Worm (Caenorhabditis elegans) whole organism, L4 larva: Measurements from ENCODE around the gene B0252.5.
A peak's percentile ranks its signal among the peaks of the same experiment; 100 is the strongest.
"Not testable (repeated sequence)": the region's sequence is repeated elsewhere in the genome, so short reads cannot be mapped to it uniquely, and the experiment has no call there.

Experiments
- F26F4.8 ChIP-seq: fragments of 200-800 bp; sonication (Bioruptor generic); conservative IDR thresholded peaks from 2 replicates; pipeline ENCODE4 v1.3.6; 2022; ENCODE audit warnings: missing genetic modification characterization, missing compliant biosample characterization
- F37D6.2 ChIP-seq: sonication (generic microtip); optimal IDR thresholded peaks from 2 replicates; lab custom pipeline; 2016; ENCODE audit warnings: mild to moderate bottlenecking, missing genetic modification characterization, missing compliant biosample characterization
- R02D3.7 ChIP-seq: fragments of 150-350 bp; sonication (generic microtip); optimal IDR thresholded peaks from 3 replicates; lab custom pipeline; 2014; ENCODE audit warnings: missing biosample characterization, missing genetic modification characterization
- T20F7.1 ChIP-seq: fragments of 200-800 bp; sonication (Bioruptor generic); optimal IDR thresholded peaks from 2 replicates; lab custom pipeline; 2018; ENCODE audit warnings: mild to moderate bottlenecking, missing genetic modification characterization, missing compliant biosample characterization
- T26A8.4 ChIP-seq: fragments of 200-800 bp; sonication (Bioruptor generic); IDR thresholded peaks from 2 replicates; pipeline ENCODE4 v1.3.6; 2022; ENCODE audit warnings: missing genetic modification characterization, missing compliant biosample characterization
- Y48G9A.11 ChIP-seq: fragments of 200-800 bp; sonication (Bioruptor generic); IDR thresholded peaks from 2 replicates; pipeline ENCODE4 v1.3.6; 2022; ENCODE audit warnings: missing genetic modification reagents, missing genetic modification characterization, missing compliant biosample characterization
- ZK337.2 ChIP-seq: fragments of 200-800 bp; sonication (Bioruptor generic); IDR thresholded peaks from 2 replicates; pipeline ENCODE4 v1.3.6; 2022; ENCODE audit warnings: missing genetic modification reagents, missing genetic modification characterization, missing compliant biosample characterization
- aha-1 ChIP-seq: fragments of 150-350 bp; peaks from one replicate; lab custom pipeline; 2014; ENCODE audit warnings: missing biosample characterization, missing genetic modification characterization
- aly-2 ChIP-seq: sonication (generic microtip); optimal IDR thresholded peaks from 2 replicates; lab custom pipeline; 2018; ENCODE audit warnings: missing biosample characterization, missing genetic modification characterization
- arid-1 ChIP-seq: fragments of 200-800 bp; sonication (Bioruptor generic); conservative IDR thresholded peaks from 2 replicates; pipeline ENCODE4 v1.3.6; 2022; ENCODE audit warnings: missing genetic modification reagents, missing genetic modification characterization, missing compliant biosample characterization
- ceh-62 ChIP-seq: sonication (generic microtip); optimal IDR thresholded peaks from 2 replicates; lab custom pipeline; 2017; ENCODE audit warnings: missing biosample characterization, missing genetic modification characterization
- ctbp-1 ChIP-seq: fragments of 200-800 bp; sonication (Bioruptor generic); IDR thresholded peaks from 2 replicates; pipeline ENCODE4 v1.3.6; 2022; ENCODE audit warnings: missing genetic modification reagents, missing genetic modification characterization, missing compliant biosample characterization
- daf-16 ChIP-seq, 3 experiments: sonication (generic microtip); optimal IDR thresholded peaks; 2 replicates each; lab custom pipeline; 2016 to 2017; ENCODE audit warnings: missing genetic modification characterization in 3 of 3, missing genetic modification reagents in 3 of 3, mild to moderate bottlenecking in 2 of 3, missing compliant biosample characterization in 2 of 3, missing biosample characterization in 1 of 3, moderate library complexity in 1 of 3
- daf-8 ChIP-seq: fragments of 200-800 bp; sonication (Bioruptor generic); IDR thresholded peaks from 2 replicates; pipeline ENCODE4 v1.3.6; 2022; ENCODE audit warnings: missing genetic modification characterization, missing compliant biosample characterization
- dmd-9 ChIP-seq: fragments of 200-800 bp; sonication (Bioruptor generic); IDR thresholded peaks from 2 replicates; pipeline ENCODE4 v1.3.6; 2022; ENCODE audit warnings: missing genetic modification reagents, missing genetic modification characterization, missing compliant biosample characterization
- dve-1 ChIP-seq: sonication (generic microtip); optimal IDR thresholded peaks from 2 replicates; lab custom pipeline; 2017; ENCODE audit warnings: antibody characterized with exemption, mild to moderate bottlenecking, missing genetic modification characterization, missing compliant biosample characterization; ENCODE audit not compliant: insufficient read depth
- fkh-10 ChIP-seq: fragments of 150-350 bp; optimal IDR thresholded peaks from 2 replicates; lab custom pipeline; 2014; ENCODE audit warnings: missing biosample characterization, missing genetic modification reagents, missing genetic modification characterization
- fos-1 ChIP-seq: fragments of 150-350 bp; optimal IDR thresholded peaks from 2 replicates; lab custom pipeline; 2014; ENCODE audit warnings: missing biosample characterization, missing genetic modification characterization
- hlh-11 ChIP-seq: fragments of 200-800 bp; sonication (Bioruptor generic); optimal IDR thresholded peaks from 2 replicates; lab custom pipeline; 2018; ENCODE audit warnings: mild to moderate bottlenecking, missing genetic modification characterization, missing compliant biosample characterization
- hmg-1.1 ChIP-seq: fragments of 200-800 bp; sonication (Bioruptor generic); IDR thresholded peaks from 2 replicates; pipeline ENCODE4 v1.3.6; 2022; ENCODE audit warnings: missing genetic modification reagents, missing genetic modification characterization, missing compliant biosample characterization
- jun-1 ChIP-seq: fragments of 150-350 bp; optimal IDR thresholded peaks from 2 replicates; lab custom pipeline; 2014; ENCODE audit warnings: missing biosample characterization, missing genetic modification reagents, missing genetic modification characterization
- lin-39 ChIP-seq: fragments of 150-350 bp; optimal IDR thresholded peaks from 2 replicates; lab custom pipeline; 2014; ENCODE audit warnings: missing biosample characterization, missing genetic modification reagents, missing genetic modification characterization
- lir-3 ChIP-seq: sonication (generic microtip); optimal IDR thresholded peaks from 2 replicates; lab custom pipeline; 2016; ENCODE audit warnings: mild to moderate bottlenecking, missing genetic modification characterization, missing compliant biosample characterization
- lsy-2 ChIP-seq, 2 experiments: fragments of 150-350 bp in 1 of 2; sonication (generic microtip) in 1 of 2; optimal IDR thresholded peaks; 2 replicates each; lab custom pipeline; 2014 to 2017; ENCODE audit warnings: missing biosample characterization in 2 of 2, missing genetic modification characterization in 2 of 2
- madf-5 ChIP-seq, 2 experiments: fragments of 200-800 bp; sonication (Bioruptor generic); IDR thresholded peaks; 2 replicates each; pipeline ENCODE4 v1.3.6; 2022; ENCODE audit warnings: missing compliant biosample characterization in 2 of 2, missing genetic modification characterization in 2 of 2
- madf-9 ChIP-seq: fragments of 200-800 bp; sonication (Bioruptor generic); conservative IDR thresholded peaks from 2 replicates; pipeline ENCODE4 v1.3.6; 2022; ENCODE audit warnings: missing genetic modification reagents, missing genetic modification characterization, missing compliant biosample characterization
- mdl-1 ChIP-seq, 2 experiments: fragments of 150-350 bp in 1 of 2; sonication (generic microtip) in 1 of 2; optimal IDR thresholded peaks; 2 replicates each; lab custom pipeline; 2014 to 2017; ENCODE audit warnings: missing biosample characterization in 2 of 2, missing genetic modification characterization in 2 of 2
- nhr-10 ChIP-seq: fragments of 150-350 bp; optimal IDR thresholded peaks from 2 replicates; lab custom pipeline; 2014; ENCODE audit warnings: missing biosample characterization, missing genetic modification characterization
- nhr-111 ChIP-seq: fragments of 200-800 bp; sonication (Bioruptor generic); optimal IDR thresholded peaks from 2 replicates; lab custom pipeline; 2018; ENCODE audit warnings: mild to moderate bottlenecking, missing genetic modification characterization, missing compliant biosample characterization
- nhr-237 ChIP-seq: sonication (generic microtip); optimal IDR thresholded peaks from 2 replicates; lab custom pipeline; 2017; ENCODE audit warnings: missing biosample characterization, missing genetic modification characterization
- nhr-28 ChIP-seq: fragments of 150-350 bp; optimal IDR thresholded peaks from 2 replicates; lab custom pipeline; 2014; ENCODE audit warnings: missing biosample characterization, missing genetic modification characterization
- nhr-42 ChIP-seq: fragments of 200-800 bp; sonication (Bioruptor generic); IDR thresholded peaks from 2 replicates; pipeline ENCODE4 v1.3.6; 2022; ENCODE audit warnings: missing genetic modification characterization, missing compliant biosample characterization
- nhr-76 ChIP-seq: fragments of 150-350 bp; optimal IDR thresholded peaks from 2 replicates; lab custom pipeline; 2014; ENCODE audit warnings: missing biosample characterization, missing genetic modification characterization
- php-3 ChIP-seq: fragments of 200-800 bp; sonication (Bioruptor generic); IDR thresholded peaks from 2 replicates; pipeline ENCODE4 v1.3.6; 2022; ENCODE audit warnings: missing genetic modification reagents, missing genetic modification characterization, missing compliant biosample characterization
- rbr-2 ChIP-seq: sonication (generic microtip); optimal IDR thresholded peaks from 2 replicates; lab custom pipeline; 2016; ENCODE audit warnings: missing genotype, missing genetic modification characterization, missing compliant biosample characterization
- snpc-1.2 ChIP-seq: fragments of 200-800 bp; sonication (Bioruptor generic); IDR thresholded peaks from 2 replicates; pipeline ENCODE4 v1.3.6; 2022; ENCODE audit warnings: missing genetic modification reagents, missing genetic modification characterization, missing compliant biosample characterization
- snpc-4 ChIP-seq: fragments of 150-350 bp; optimal IDR thresholded peaks from 2 replicates; lab custom pipeline; 2014; ENCODE audit warnings: missing biosample characterization, missing genetic modification characterization
- spr-3 ChIP-seq: fragments of 200-800 bp; sonication (Bioruptor generic); optimal IDR thresholded peaks from 2 replicates; lab custom pipeline; 2018; ENCODE audit warnings: mild to moderate bottlenecking, missing genetic modification characterization, missing compliant biosample characterization
- tra-1 ChIP-seq: fragments of 200-800 bp; sonication (Bioruptor generic); IDR thresholded peaks from 2 replicates; pipeline ENCODE4 v1.3.6; 2022; ENCODE audit warnings: missing genetic modification reagents, missing genetic modification characterization, missing compliant biosample characterization
- unc-62 ChIP-seq, 3 experiments: fragments of 150-350 bp in 1 of 3; sonication (generic microtip); optimal IDR thresholded peaks in 2 of 3; peaks in 1 of 3; 1 replicate in 1 of 3; 2 replicates in 2 of 3; lab custom pipeline; 2014 to 2017; ENCODE audit warnings: missing biosample characterization in 3 of 3, missing genetic modification characterization in 3 of 3, missing genetic modification reagents in 3 of 3, missing genotype in 1 of 3
- vab-7 ChIP-seq: fragments of 200-800 bp; sonication (Bioruptor generic); IDR thresholded peaks from 2 replicates; pipeline ENCODE4 v1.3.6; 2022; ENCODE audit warnings: missing genetic modification reagents, missing genetic modification characterization, missing compliant biosample characterization
- ztf-7 ChIP-seq: fragments of 150-350 bp; optimal IDR thresholded peaks from 2 replicates; lab custom pipeline; 2014; ENCODE audit warnings: missing biosample characterization, missing genetic modification characterization

Gene B0252.5

DNA sequence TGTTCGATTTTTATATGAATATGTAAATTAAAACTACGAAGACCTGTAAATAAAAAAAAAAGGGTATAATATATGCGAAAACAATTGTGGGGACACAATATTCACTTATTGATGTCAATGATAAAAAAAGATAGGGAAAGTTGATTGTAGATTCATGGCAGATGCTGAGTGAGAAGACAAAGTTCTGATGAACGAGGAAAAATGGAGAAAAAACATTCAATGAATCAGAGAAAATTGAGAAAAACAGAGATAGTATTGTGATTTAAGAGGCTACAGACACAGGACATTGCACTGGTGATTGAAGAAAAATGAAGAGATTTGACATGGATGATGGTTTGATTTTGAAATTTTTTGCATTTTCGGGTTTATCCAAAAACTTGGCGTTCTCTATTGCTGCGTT is 10.0 kb downstream of the B0252.5 start:
- TF ChIP-seq nhr-237 (tag; lab: Kevin White, UChicago): no peak
- no peak for TF ChIP-seq nhr-42 (GFP tag; lab: Robert Waterston, UW)
- no peak for TF ChIP-seq daf-16 (GFP tag; optimal IDR thresholded peaks at IDR 0.05; lab: Kevin White, UChicago)
- TF ChIP-seq daf-16 (tag; optimal IDR thresholded peaks at IDR 0.05; lab: Kevin White, UChicago): peak; percentile 7
- TF ChIP-seq mdl-1 (tag; optimal IDR thresholded peaks at IDR 0.05; lab: Kevin White, UChicago): peak in 1 of 2 experiments; percentile 9
- TF ChIP-seq unc-62 (GFP tag; optimal IDR thresholded peaks at IDR 0.05 in 1 of 2; lab: Kevin White, UChicago): peak in 1 of 2 experiments; percentile 89
- TF ChIP-seq unc-62 (tag; optimal IDR thresholded peaks at IDR 0.05; lab: Kevin White, UChicago): no peak
- no peak for TF ChIP-seq aly-2 (tag; lab: Kevin White, UChicago)
- TF ChIP-seq nhr-28 (tag; lab: Kevin White, UChicago): peak; percentile 38
- TF ChIP-seq hlh-11 (tag; lab: Kevin White, UChicago): peak; percentile 29
- TF ChIP-seq nhr-76 (tag; lab: Kevin White, UChicago): no peak
- no peak for TF ChIP-seq T26A8.4 (GFP tag; lab: Robert Waterston, UW)

DNA sequence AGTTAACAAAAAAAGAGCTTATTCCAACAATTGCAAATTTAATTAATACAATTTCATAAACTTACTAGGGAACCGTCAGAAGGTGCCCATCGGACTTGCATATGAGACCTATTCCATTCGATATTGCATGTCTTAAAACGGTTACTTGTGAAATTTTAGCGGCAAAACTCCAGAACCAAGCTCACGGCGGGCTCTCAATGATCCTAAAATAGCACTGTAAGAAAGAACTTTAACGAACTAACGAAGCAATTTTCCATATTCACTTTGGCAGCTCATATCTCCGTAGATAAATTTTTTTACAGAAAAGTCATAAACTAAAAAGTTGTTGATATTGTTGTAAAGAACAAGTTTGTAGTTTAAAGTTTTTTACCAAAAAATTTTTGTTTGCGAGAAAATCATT is 11.0 kb downstream of the B0252.5 start, which contains the start of gene B0252.3:
Gene B0252.3, minus strand, starts transcription at position 101 of the 400 bp plus-strand sequence.
- TF ChIP-seq unc-62 (GFP tag; optimal IDR thresholded peaks at IDR 0.05 in 1 of 2; lab: Kevin White, UChicago): peak in 1 of 2 experiments; percentile 75
- not testable (repeated sequence) for TF ChIP-seq unc-62 (tag; optimal IDR thresholded peaks at IDR 0.05; lab: Kevin White, UChicago)

DNA sequence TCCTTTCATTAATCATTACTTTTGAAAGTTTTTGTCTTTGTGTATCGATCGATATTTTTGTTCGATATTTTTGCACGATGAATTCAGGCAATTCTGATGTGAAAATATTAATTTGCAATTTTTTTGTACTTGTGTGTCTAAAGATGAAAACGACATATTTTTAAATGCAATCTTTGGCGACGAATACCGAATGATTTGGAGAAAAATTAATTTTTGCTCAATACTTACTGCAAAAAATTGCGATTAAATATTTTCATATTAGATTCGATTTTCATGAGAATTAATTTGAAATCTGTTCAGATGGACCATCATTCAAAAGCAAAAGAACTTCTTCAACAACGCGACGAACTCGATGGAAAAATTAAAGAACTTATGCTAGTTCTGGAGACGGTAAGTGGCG is 16.9 kb downstream of the B0252.5 start, which contains the start of gene psmd-9:
Gene psmd-9, plus strand, starts transcription at position 301 of the 400 bp plus-strand sequence.
- no peak for TF ChIP-seq lin-39 (tag; lab: Kevin White, UChicago)
- TF ChIP-seq lsy-2 (tag; optimal IDR thresholded peaks at IDR 0.05; lab: Kevin White, UChicago): no peak

DNA sequence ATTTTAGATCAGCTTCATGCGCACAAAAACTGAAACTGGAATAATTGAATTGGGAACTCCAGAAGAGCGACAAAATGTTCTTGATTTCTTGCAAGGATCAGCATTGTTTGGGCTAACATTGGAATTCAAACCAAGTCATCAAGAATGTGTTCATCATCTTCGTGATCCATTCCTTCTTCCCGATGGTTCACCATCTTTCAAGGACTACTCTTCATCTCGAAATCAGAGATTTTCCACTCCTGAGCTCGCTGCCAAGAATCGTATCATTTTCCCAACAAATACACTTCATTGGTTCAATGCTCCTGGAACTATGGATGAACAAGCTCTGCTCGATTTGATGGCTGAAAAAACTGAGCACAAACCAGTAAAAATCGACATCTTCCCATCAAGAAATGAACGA is 18.0 kb downstream of the B0252.5 start:
- TF ChIP-seq aha-1 (tag; lab: Kevin White, UChicago) (peak; percentile 82), unc-62 (GFP tag; optimal IDR thresholded peaks at IDR 0.05 in 1 of 2; lab: Kevin White, UChicago) (peak in 1 of 2 experiments; percentile 84), unc-62 (tag; optimal IDR thresholded peaks at IDR 0.05; lab: Kevin White, UChicago) (no peak), tra-1 (GFP tag; lab: Robert Waterston, UW) (no peak), php-3 (GFP tag; lab: Robert Waterston, UW) (no peak), ceh-62 (tag; lab: Kevin White, UChicago) (no peak), daf-8 (GFP tag; lab: Robert Waterston, UW) (no peak), snpc-4 (no peak), snpc-1.2 (GFP tag; lab: Robert Waterston, UW) (no peak), ctbp-1 (GFP tag; lab: Robert Waterston, UW) (no peak), vab-7 (GFP tag; lab: Robert Waterston, UW) (no peak), fkh-10 (GFP tag; lab: Kevin White, UChicago) (no peak), F26F4.8 (GFP tag; lab: Robert Waterston, UW) (no peak), nhr-10 (tag; lab: Kevin White, UChicago) (no peak), lir-3 (tag; lab: Kevin White, UChicago) (no peak), dve-1 (tag; lab: Kevin White, UChicago) (no peak), hmg-1.1 (GFP tag; lab: Robert Waterston, UW) (no peak)

DNA sequence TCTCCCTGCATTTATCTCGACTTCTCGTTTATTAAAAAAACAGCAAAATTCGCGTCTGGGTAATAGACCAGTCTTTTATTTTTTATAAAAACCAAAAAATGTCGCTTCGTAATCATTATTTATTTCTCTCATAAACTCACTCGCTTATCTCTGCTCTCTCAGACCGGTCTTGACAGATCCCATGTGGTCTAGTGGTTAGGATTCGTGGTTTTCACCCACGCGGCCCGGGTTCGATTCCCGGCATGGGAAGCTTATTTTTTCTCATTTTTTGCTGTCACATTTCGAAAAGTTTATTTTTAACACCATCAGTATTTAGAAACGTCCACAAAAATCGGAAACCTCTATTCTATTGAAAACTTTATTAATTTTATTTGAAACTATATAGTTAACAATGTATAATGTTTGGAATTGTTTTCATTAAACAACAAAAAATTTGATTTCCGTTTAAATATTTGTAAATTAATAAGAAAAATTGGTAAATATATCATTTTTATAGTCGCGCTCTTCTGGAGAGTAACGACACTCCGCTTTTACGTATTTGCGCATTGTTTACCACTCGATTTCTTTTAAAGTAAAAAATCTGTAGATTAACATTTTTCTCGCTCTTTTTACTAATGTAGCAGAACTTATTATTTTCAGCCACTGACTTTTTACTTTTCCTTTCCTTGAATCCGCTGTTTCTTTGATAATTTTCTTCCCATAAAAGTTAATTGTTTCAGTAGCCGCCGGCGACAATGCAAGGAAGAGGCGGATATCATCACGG is 20.5 kb downstream of the B0252.5 start, which contains the start of gene hrpl-1:
Gene hrpl-1, plus strand, starts transcription at position 713 of the 763 bp plus-strand sequence.
- TF ChIP-seq spr-3 (GFP tag; lab: Kevin White, UChicago) (no peak), rbr-2 (no peak), ZK337.2 (GFP tag; lab: Robert Waterston, UW) (no peak), madf-9 (no peak), Y48G9A.11 (GFP tag; lab: Robert Waterston, UW) (no peak), madf-5 (GFP tag; IDR thresholded peaks at IDR 0.05; lab: Robert Waterston, UW) (no peak), fos-1 (tag; lab: Kevin White, UChicago) (no peak), R02D3.7 (tag; lab: Kevin White, UChicago) (no peak), T20F7.1 (GFP tag; lab: Kevin White, UChicago) (peak; percentile 85), F37D6.2 (tag; lab: Kevin White, UChicago) (no peak), jun-1 (no peak), ztf-7 (tag; lab: Kevin White, UChicago) (no peak), daf-8 (GFP tag; lab: Robert Waterston, UW) (no peak), nhr-111 (no peak), arid-1 (GFP tag; lab: Robert Waterston, UW) (0 out of 2 replicates have a peak, but pooled peaks have one; percentile 26), dmd-9 (GFP tag; lab: Robert Waterston, UW) (no peak)
